Worm (Caenorhabditis elegans) whole organism, L2 larva: Measurements from ENCODE around the gene ocr-1.

Experiments used
- F13H6.1 ChIP-seq: sonication (generic microtip); optimal IDR thresholded peaks from 2 replicates; lab custom pipeline; 2016; ENCODE audit warnings: missing genetic modification characterization, missing compliant biosample characterization
- aly-2 ChIP-seq: fragments of 150-350 bp; optimal IDR thresholded peaks from 2 replicates; lab custom pipeline; 2014; ENCODE audit warnings: missing biosample characterization, missing genetic modification characterization
- blmp-1 ChIP-seq: sonication (generic microtip); optimal IDR thresholded peaks from 2 replicates; lab custom pipeline; 2017; ENCODE audit warnings: missing genetic modification characterization, mild to moderate bottlenecking, missing compliant biosample characterization, antibody characterized with exemption, moderate library complexity; ENCODE audit not compliant: insufficient read depth
- elt-3 ChIP-seq: sonication (generic microtip); optimal IDR thresholded peaks from 2 replicates; lab custom pipeline; 2017; ENCODE audit warnings: missing biosample characterization, missing genetic modification characterization
- lin-11 ChIP-seq: fragments of 150-350 bp; sonication (generic microtip); optimal IDR thresholded peaks from 2 replicates; lab custom pipeline; 2014; ENCODE audit warnings: missing biosample characterization, missing genetic modification characterization, inconsistent platforms, mixed read lengths
- lin-13 ChIP-seq: fragments of 150-350 bp; optimal IDR thresholded peaks from 2 replicates; lab custom pipeline; 2014; ENCODE audit warnings: missing biosample characterization, missing genetic modification reagents, missing genetic modification characterization
- lin-39 ChIP-seq: fragments of 150-350 bp; optimal IDR thresholded peaks from 2 replicates; lab custom pipeline; 2014; ENCODE audit warnings: missing biosample characterization, missing genetic modification reagents, missing genetic modification characterization
- sem-4 ChIP-seq: fragments of 150-350 bp; optimal IDR thresholded peaks from 2 replicates; lab custom pipeline; 2014; ENCODE audit warnings: missing biosample characterization, missing genetic modification reagents, missing genetic modification characterization
- zag-1 ChIP-seq: fragments of 150-350 bp; optimal IDR thresholded peaks from 2 replicates; lab custom pipeline; 2014; ENCODE audit warnings: missing biosample characterization, missing genetic modification characterization

DNA sequence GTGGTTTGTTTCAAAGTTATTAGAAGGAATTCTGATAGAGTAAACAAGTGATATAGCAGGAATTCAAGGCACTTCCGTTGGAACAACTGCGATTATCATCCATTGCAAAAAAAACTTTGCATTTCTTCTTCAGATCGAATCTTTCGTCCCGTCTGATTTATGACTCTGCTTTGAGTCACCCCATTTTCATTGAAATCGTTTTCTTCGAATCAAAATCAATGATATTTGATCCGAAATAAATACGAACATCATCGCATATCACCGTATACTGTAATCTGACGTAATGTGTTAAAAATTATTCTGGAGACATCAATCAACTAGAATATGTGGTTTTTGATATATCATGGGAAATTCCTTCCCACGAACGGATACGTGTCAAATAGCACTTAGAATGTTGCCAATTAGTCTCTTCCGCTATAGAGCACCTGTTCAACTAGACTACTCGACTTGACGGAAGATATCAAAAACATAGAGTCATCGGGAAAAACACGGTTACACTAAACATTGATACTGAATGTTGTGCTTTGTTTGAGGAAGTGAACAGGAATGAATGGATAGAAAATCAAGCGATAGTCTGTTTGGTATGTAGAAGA lies 33.2 kb upstream of the ocr-1 start:
- TF ChIP-seq zag-1 (tag; lab: Kevin White, UChicago) (no peak), lin-39 (tag; lab: Kevin White, UChicago) (no peak), aly-2 (tag; lab: Kevin White, UChicago) (no peak), elt-3 (no peak), sem-4 (tag; lab: Kevin White, UChicago) (no peak), F13H6.1 (tag; lab: Kevin White, UChicago) (peak; percentile 14), blmp-1 (tag; lab: Kevin White, UChicago) (no peak), lin-11 (tag; lab: Kevin White, UChicago) (no peak), lin-13 (GFP tag; lab: Kevin White, UChicago) (no peak)
